Worm (Caenorhabditis elegans): ENCODE data around the gene tsp-18.

DNA sequence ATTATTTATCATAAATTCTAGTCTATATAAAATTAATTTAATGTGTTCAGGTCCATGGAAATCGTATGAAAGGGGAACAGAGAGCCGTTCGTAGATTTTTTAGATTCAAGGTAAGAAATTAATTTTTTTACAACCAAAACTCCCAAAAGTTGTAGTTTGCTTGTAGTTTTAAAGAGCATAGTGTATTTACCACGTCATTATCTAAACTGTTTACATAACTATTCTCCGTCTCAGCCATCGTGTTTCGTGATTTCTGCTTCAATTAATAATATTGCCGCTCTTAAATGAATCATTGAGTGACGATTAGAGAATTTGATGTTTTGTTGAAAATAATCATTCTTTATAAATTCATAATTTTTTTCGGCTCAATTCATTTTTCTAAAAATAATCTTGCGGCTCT is 6.9 kb downstream of the tsp-18 start, which contains the start of gene cgt-3:
- TF ChIP-seq mep-1 (tag; optimal IDR thresholded peaks at IDR 0.05) (no peak), elt-3 (tag; optimal IDR thresholded peaks at IDR 0.05) (no peak), tbx-8 (GFP tag; optimal IDR thresholded peaks at IDR 0.05) (no peak), nhr-76 (tag; optimal IDR thresholded peaks at IDR 0.05) (no peak), unc-62 (GFP tag; optimal IDR thresholded peaks at IDR 0.05) (no peak)

Measured in whole organism, mixed stage, embryonic.